Fruit fly (Drosophila melanogaster): ENCODE measurements around the gene CG14710.
A peak's percentile ranks its signal among the peaks of the same experiment; 100 is the strongest.

CG14710 gene

dm6 chr3R:11618879-11619278 is 1.0 kb upstream of the CG14710 start:
- TF ChIP-seq CG10631 (GFP tag; optimal IDR thresholded peaks at IDR 0.05) (peak; percentile 1), Hr38 (GFP tag; optimal IDR thresholded peaks at IDR 0.05) (no peak), Eip78C (GFP tag) (peak; percentile 32), CG15336 (GFP tag; IDR thresholded peaks at IDR 0.05) (peak; percentile 28; the same call in 1 of the 2 replicates)

- TF ChIP-seq CG6808 (GFP tag; optimal IDR thresholded peaks at IDR 0.05) = no peak
- no peak for TF ChIP-seq vri (GFP tag; optimal IDR thresholded peaks at IDR 0.05)
- no peak for TF ChIP-seq CG6276 (GFP tag; optimal IDR thresholded peaks at IDR 0.05)
- no peak for TF ChIP-seq CG3919 (GFP tag; optimal IDR thresholded peaks at IDR 0.05)
- peak; percentile 65 for TF ChIP-seq CG11762 (GFP tag; optimal IDR thresholded peaks at IDR 0.05; ENCODE audit: insufficient read depth)
- TF ChIP-seq Eip93F (GFP tag; optimal IDR thresholded peaks at IDR 0.05) = peak; percentile 51
- TF ChIP-seq CG34406 (GFP tag; optimal IDR thresholded peaks at IDR 0.05) = peak; percentile 78
- TF ChIP-seq Hr39 (GFP tag; optimal IDR thresholded peaks at IDR 0.05) = no peak
- no peak for TF ChIP-seq CG32006 (GFP tag; optimal IDR thresholded peaks at IDR 0.05)
- TF ChIP-seq spab (GFP tag; optimal IDR thresholded peaks at IDR 0.05) = no peak
- peak; percentile 76 for TF ChIP-seq Sox14 (GFP tag; optimal IDR thresholded peaks at IDR 0.05)
- no peak for TF ChIP-seq dsx (GFP tag; optimal IDR thresholded peaks at IDR 0.05; ENCODE audit: poor library complexity, severe bottlenecking)
- peak; percentile 82 for TF ChIP-seq lz (GFP tag; optimal IDR thresholded peaks at IDR 0.05)
- TF ChIP-seq CG6854 (GFP tag; optimal IDR thresholded peaks at IDR 0.05) = no peak
- TF ChIP-seq Eip78C (GFP tag) = peak; percentile 92
- TF ChIP-seq CG11902 (GFP tag; optimal IDR thresholded peaks at IDR 0.05) = peak; percentile 52
- peak; percentile 83; the same call in 2 of the 3 replicates for TF ChIP-seq eg (GFP tag; IDR thresholded peaks at IDR 0.05)
- no peak for TF ChIP-seq Ets21C (GFP tag; optimal IDR thresholded peaks at IDR 0.05)
- peak; percentile 64 for TF ChIP-seq Sox15 (GFP tag; optimal IDR thresholded peaks at IDR 0.05)
- TF ChIP-seq topi (GFP tag; optimal IDR thresholded peaks at IDR 0.05) = no peak
- TF ChIP-seq CG4318 (GFP tag; optimal IDR thresholded peaks at IDR 0.05) = no peak
- peak; percentile 86 for TF ChIP-seq acj6 (GFP tag; optimal IDR thresholded peaks at IDR 0.05)
- peak; percentile 80 for TF ChIP-seq Ets96B (tag; optimal IDR thresholded peaks at IDR 0.05)
- peak; percentile 10 for TF ChIP-seq Blimp-1 (GFP tag; optimal IDR thresholded peaks at IDR 0.05)
- peak; percentile 81; the same call in 2 of the 3 replicates for TF ChIP-seq CG6163 (GFP tag; IDR thresholded peaks at IDR 0.05)
- no peak for TF ChIP-seq fd85E (GFP tag; optimal IDR thresholded peaks at IDR 0.05)
- TF ChIP-seq Hr4 (GFP tag; optimal IDR thresholded peaks at IDR 0.05) = no peak
- TF ChIP-seq Smox (GFP tag; optimal IDR thresholded peaks at IDR 0.05) = no peak
- no peak for TF ChIP-seq OdsH (GFP tag; optimal IDR thresholded peaks at IDR 0.05)
- no peak for TF ChIP-seq CG16779 (tag; optimal IDR thresholded peaks at IDR 0.05)
- peak; percentile 87 for TF ChIP-seq esn (GFP tag; optimal IDR thresholded peaks at IDR 0.05)
- no peak for TF ChIP-seq Met (GFP tag; optimal IDR thresholded peaks at IDR 0.05)
- TF ChIP-seq ss (GFP tag; optimal IDR thresholded peaks at IDR 0.05) = no peak
- TF ChIP-seq Hr38 (GFP tag; optimal IDR thresholded peaks at IDR 0.05) = no peak
- TF ChIP-seq CG8119 (GFP tag; IDR thresholded peaks at IDR 0.05) = no peak; the same call in 1 of the 3 replicates
- TF ChIP-seq svp (GFP tag) = no peak
- TF ChIP-seq Sox102F (GFP tag; optimal IDR thresholded peaks at IDR 0.05) = no peak
- TF ChIP-seq CG11294 (GFP tag; IDR thresholded peaks at IDR 0.05) = 0 out of 2 replicates have a peak, but pooled peaks have one; percentile 50
- no peak for TF ChIP-seq dac (GFP tag; optimal IDR thresholded peaks at IDR 0.05)
- no peak for TF ChIP-seq CG8632 (GFP tag; optimal IDR thresholded peaks at IDR 0.05)
- peak; percentile 61 for TF ChIP-seq CG15336 (GFP tag; IDR thresholded peaks at IDR 0.05)
- TF ChIP-seq CG10631 (GFP tag; optimal IDR thresholded peaks at IDR 0.05) = no peak
- no peak for TF ChIP-seq pdm3 (GFP tag; optimal IDR thresholded peaks at IDR 0.05)
- no peak for TF ChIP-seq fkh (GFP tag; optimal IDR thresholded peaks at IDR 0.05)
- TF ChIP-seq achi (GFP tag; optimal IDR thresholded peaks at IDR 0.05) = peak; percentile 82
- TF ChIP-seq cyc (GFP tag; optimal IDR thresholded peaks at IDR 0.05) = peak; percentile 76
- peak; percentile 76 for TF ChIP-seq CG6792 (GFP tag; optimal IDR thresholded peaks at IDR 0.05)
- peak; percentile 50 for TF ChIP-seq Lpt (GFP tag; optimal IDR thresholded peaks at IDR 0.05)
- peak; percentile 82 for TF ChIP-seq CG3032 (tag; optimal IDR thresholded peaks at IDR 0.05)
- no peak for TF ChIP-seq CG1621 (tag; optimal IDR thresholded peaks at IDR 0.05)
These were observed 3.1 kb downstream of the CG14710 start, which contains the start of gene CG14711 for dm6 chr3R:11623025-11623424. TSS of gene CG14711 (plus strand) at chr3R:11623339.

Data from whole organism, prepupa.